Fruit fly (Drosophila melanogaster) whole organism, embryonic: ENCODE results near the gene CG14017.

Experiments
- Ada2b ChIP-seq: fragments of 200-800 bp; sonication (Bioruptor generic); IDR thresholded peaks from 2 replicates; pipeline ENCODE4 v1.3.6; 2022; ENCODE audit warnings: missing biosample characterization, missing genetic modification characterization
- Atf3 ChIP-seq: fragments of 200-800 bp; sonication (Bioruptor generic); optimal IDR thresholded peaks from 3 replicates; lab custom pipeline; 2016; ENCODE audit warnings: missing biosample characterization, missing genetic modification characterization
- CG10366 ChIP-seq: fragments of 200-800 bp; sonication (Bioruptor generic); IDR thresholded peaks from 2 replicates; pipeline ENCODE4 v1.3.6; 2022; ENCODE audit warnings: missing biosample characterization, missing genetic modification characterization
- CG10654 ChIP-seq: fragments of 200-800 bp; sonication (Bioruptor generic); optimal IDR thresholded peaks from 2 replicates; lab custom pipeline; 2016; ENCODE audit warnings: missing biosample characterization, missing genetic modification characterization
- CG13424 ChIP-seq: fragments of 200-800 bp; sonication (Bioruptor generic); optimal IDR thresholded peaks from 2 replicates; lab custom pipeline; 2019; ENCODE audit warnings: missing biosample characterization, mild to moderate bottlenecking, missing genetic modification characterization, moderate library complexity
- CG14710 ChIP-seq: fragments of 200-800 bp; sonication (Bioruptor generic); optimal IDR thresholded peaks from 3 replicates; lab custom pipeline; 2019; ENCODE audit warnings: missing biosample characterization, mild to moderate bottlenecking, missing genetic modification characterization, moderate library complexity
- CG15073 ChIP-seq: fragments of 200-800 bp; sonication (Bioruptor generic); optimal IDR thresholded peaks from 2 replicates; lab custom pipeline; 2016; ENCODE audit warnings: missing biosample characterization, missing genetic modification characterization
- CG15514 ChIP-seq: fragments of 200-800 bp; sonication (Bioruptor generic); optimal IDR thresholded peaks from 3 replicates; lab custom pipeline; 2017; ENCODE audit warnings: missing biosample characterization, missing genetic modification characterization, mild to moderate bottlenecking, moderate library complexity, missing genetic modification reagents
- CG1602 ChIP-seq: fragments of 200-800 bp; sonication (Bioruptor generic); optimal IDR thresholded peaks from 3 replicates; lab custom pipeline; 2016; ENCODE audit warnings: missing biosample characterization, missing genetic modification characterization
- CG17328 ChIP-seq: fragments of 200-800 bp; sonication (Bioruptor generic); IDR thresholded peaks from 2 replicates; pipeline ENCODE4 v1.3.6; 2022; ENCODE audit warnings: missing biosample characterization, missing genetic modification characterization
- CG18619 ChIP-seq: fragments of 200-800 bp; sonication (Bioruptor generic); optimal IDR thresholded peaks from 3 replicates; lab custom pipeline; 2017; ENCODE audit warnings: missing biosample characterization, mild to moderate bottlenecking, missing genetic modification characterization
- CG2875 ChIP-seq: fragments of 200-800 bp; sonication (Bioruptor generic); optimal IDR thresholded peaks from 2 replicates; lab custom pipeline; 2017; ENCODE audit warnings: missing biosample characterization, mild to moderate bottlenecking, missing genetic modification characterization, missing genetic modification reagents
- CG33557 ChIP-seq: fragments of 200-800 bp; sonication (Bioruptor generic); optimal IDR thresholded peaks from 2 replicates; lab custom pipeline; 2019; ENCODE audit warnings: missing biosample characterization, mild to moderate bottlenecking, missing genetic modification characterization, moderate library complexity
- CG4328 ChIP-seq: fragments of 200-800 bp; sonication (Bioruptor generic); optimal IDR thresholded peaks from 3 replicates; lab custom pipeline; 2017; ENCODE audit warnings: missing biosample characterization, missing genetic modification reagents, missing genetic modification characterization
- CG4730 ChIP-seq: fragments of 200-800 bp; sonication (Bioruptor generic); IDR thresholded peaks from 2 replicates; pipeline ENCODE4 v1.3.6; 2022; ENCODE audit warnings: missing biosample characterization, missing genetic modification characterization
- CG6175 ChIP-seq: fragments of 200-800 bp; sonication (Bioruptor generic); IDR thresholded peaks from 3 replicates; pipeline ENCODE4 v1.3.6; 2022; ENCODE audit warnings: missing biosample characterization, missing genetic modification characterization
- CG6689 ChIP-seq: fragments of 200-800 bp; sonication (Bioruptor generic); IDR thresholded peaks from 2 replicates; pipeline ENCODE4 v1.3.6; 2022; ENCODE audit warnings: missing biosample characterization, missing genetic modification characterization
- CG7745 ChIP-seq: fragments of 200-800 bp; sonication (Bioruptor generic); optimal IDR thresholded peaks from 2 replicates; lab custom pipeline; 2018; ENCODE audit warnings: missing biosample characterization, mild to moderate bottlenecking, missing genetic modification characterization, moderate library complexity
- Camta ChIP-seq: fragments of 200-800 bp; sonication (Bioruptor generic); optimal IDR thresholded peaks from 2 replicates; lab custom pipeline; 2016; ENCODE audit warnings: missing biosample characterization, missing genetic modification characterization
- Doc3 ChIP-seq: fragments of 200-800 bp; sonication (Bioruptor generic); IDR thresholded peaks from 3 replicates; pipeline ENCODE4 v1.3.6; 2022; ENCODE audit warnings: missing biosample characterization, missing genetic modification characterization; ENCODE audit not compliant: partially characterized antibody
- Dp ChIP-seq: fragments of 200-800 bp; sonication (Bioruptor generic); optimal IDR thresholded peaks from 2 replicates; lab custom pipeline; 2018; ENCODE audit warnings: missing biosample characterization, mild to moderate bottlenecking, missing genetic modification characterization, moderate library complexity
- Elba2 ChIP-seq: fragments of 200-800 bp; sonication (Bioruptor generic); optimal IDR thresholded peaks from 3 replicates; lab custom pipeline; 2016; ENCODE audit warnings: missing biosample characterization, missing genetic modification characterization
- Hr51 ChIP-seq, 2 experiments: fragments of 200-800 bp; sonication (Bioruptor generic); optimal IDR thresholded peaks; 2 replicates in 1 of 2; 3 replicates in 1 of 2; lab custom pipeline; 2016 to 2018; ENCODE audit warnings: missing biosample characterization in 2 of 2, missing genetic modification characterization in 2 of 2, mild to moderate bottlenecking in 1 of 2, moderate library complexity in 1 of 2
- Nf-YB ChIP-seq: fragments of 200-800 bp; sonication (Bioruptor generic); optimal IDR thresholded peaks from 3 replicates; lab custom pipeline; 2019; ENCODE audit warnings: missing biosample characterization, mild to moderate bottlenecking, missing genetic modification characterization, moderate library complexity
- Oli ChIP-seq: fragments of 200-800 bp; sonication (Bioruptor generic); optimal IDR thresholded peaks from 2 replicates; lab custom pipeline; 2018; ENCODE audit warnings: missing biosample characterization, mild to moderate bottlenecking, missing genetic modification characterization, moderate library complexity
- Optix ChIP-seq: fragments of 200-800 bp; sonication (Bioruptor generic); IDR thresholded peaks from 3 replicates; pipeline ENCODE4 v1.3.6; 2022; ENCODE audit warnings: missing biosample characterization, missing genetic modification characterization
- Tbp ChIP-seq: fragments of >200 bp; optimal IDR thresholded peaks from 2 replicates; lab custom pipeline; 2018; ENCODE audit warnings: missing biosample characterization, missing genetic modification characterization
- Xbp1 ChIP-seq: fragments of 200-800 bp; sonication (Bioruptor generic); optimal IDR thresholded peaks from 3 replicates; lab custom pipeline; 2016; ENCODE audit warnings: missing biosample characterization, mild to moderate bottlenecking, missing genetic modification characterization
- ci ChIP-seq: fragments of 200-800 bp; sonication (Bioruptor generic); IDR thresholded peaks from 3 replicates; pipeline ENCODE4 v1.3.6; 2022; ENCODE audit warnings: missing biosample characterization, missing genetic modification characterization
- dan ChIP-seq: fragments of 200-800 bp; sonication (Bioruptor generic); IDR thresholded peaks from 2 replicates; pipeline ENCODE4 v1.3.6; 2022; ENCODE audit warnings: missing biosample characterization, missing genetic modification characterization
- danr ChIP-seq: fragments of 200-800 bp; sonication (Bioruptor generic); IDR thresholded peaks from 2 replicates; pipeline ENCODE4 v1.3.6; 2022; ENCODE audit warnings: missing biosample characterization, missing genetic modification characterization
- dm ChIP-seq: fragments of 200-800 bp; sonication (Bioruptor generic); optimal IDR thresholded peaks from 3 replicates; lab custom pipeline; 2016; ENCODE audit warnings: missing biosample characterization, missing genetic modification characterization
- en ChIP-seq: fragments of 200-800 bp; sonication (Bioruptor generic); optimal IDR thresholded peaks from 2 replicates; lab custom pipeline; 2016; ENCODE audit warnings: missing biosample characterization, missing genetic modification characterization
- fd64A ChIP-seq: fragments of 200-800 bp; sonication (Bioruptor generic); optimal IDR thresholded peaks from 3 replicates; lab custom pipeline; 2018; ENCODE audit warnings: missing biosample characterization, mild to moderate bottlenecking, missing genetic modification characterization
- gcm2 ChIP-seq: fragments of 200-800 bp; sonication (Bioruptor generic); optimal IDR thresholded peaks from 2 replicates; lab custom pipeline; 2016; ENCODE audit warnings: missing biosample characterization, missing genetic modification characterization
- grn ChIP-seq: fragments of 200-800 bp; sonication (Bioruptor generic); optimal IDR thresholded peaks from 3 replicates; lab custom pipeline; 2017; ENCODE audit warnings: missing biosample characterization, missing genetic modification characterization
- kay ChIP-seq: fragments of 200-800 bp; sonication (Bioruptor generic); optimal IDR thresholded peaks from 2 replicates; lab custom pipeline; 2016; ENCODE audit warnings: missing biosample characterization, missing genetic modification characterization
- mld ChIP-seq: fragments of 200-800 bp; sonication (Bioruptor generic); IDR thresholded peaks from 3 replicates; pipeline ENCODE4 v1.3.6; 2022; ENCODE audit warnings: missing biosample characterization, missing genetic modification characterization; ENCODE audit not compliant: partially characterized antibody
- nau ChIP-seq: fragments of 200-800 bp; sonication (Bioruptor generic); optimal IDR thresholded peaks from 3 replicates; lab custom pipeline; 2017; ENCODE audit warnings: missing biosample characterization, mild to moderate bottlenecking, missing genetic modification characterization, missing genetic modification reagents
- oc ChIP-seq: fragments of 200-800 bp; sonication (Bioruptor generic); optimal IDR thresholded peaks from 2 replicates; lab custom pipeline; 2018; ENCODE audit warnings: missing biosample characterization, mild to moderate bottlenecking, missing genetic modification characterization, moderate library complexity
- pita ChIP-seq: fragments of 200-800 bp; sonication (Bioruptor generic); optimal IDR thresholded peaks from 2 replicates; lab custom pipeline; 2017; ENCODE audit warnings: missing biosample characterization, mild to moderate bottlenecking, missing genetic modification characterization
- rib ChIP-seq: fragments of 200-800 bp; sonication (Bioruptor generic); IDR thresholded peaks from 2 replicates; pipeline ENCODE4 v1.3.6; 2022; ENCODE audit warnings: missing biosample characterization, missing genetic modification characterization
- seq ChIP-seq: fragments of 200-800 bp; sonication (Bioruptor generic); IDR thresholded peaks from 2 replicates; pipeline ENCODE4 v1.3.6; 2022; ENCODE audit warnings: missing biosample characterization, missing genetic modification characterization
- sisA ChIP-seq: fragments of 200-800 bp; sonication (Bioruptor generic); IDR thresholded peaks from 2 replicates; pipeline ENCODE4 v1.3.6; 2022; ENCODE audit warnings: missing biosample characterization, missing genetic modification characterization
- slbo ChIP-seq: fragments of 200-800 bp; sonication (Bioruptor generic); IDR thresholded peaks from 2 replicates; pipeline ENCODE4 v1.3.6; 2022; ENCODE audit warnings: missing biosample characterization, missing genetic modification characterization
- slou ChIP-seq: fragments of 200-800 bp; sonication (Bioruptor generic); optimal IDR thresholded peaks from 3 replicates; lab custom pipeline; 2016; ENCODE audit warnings: missing biosample characterization, missing genetic modification characterization
- tio ChIP-seq: fragments of 200-800 bp; sonication (Bioruptor generic); optimal IDR thresholded peaks from 2 replicates; lab custom pipeline; 2017; ENCODE audit warnings: missing biosample characterization, missing genetic modification characterization, inconsistent platforms
- trem ChIP-seq: fragments of 200-800 bp; optimal IDR thresholded peaks from 3 replicates; lab custom pipeline; 2019; ENCODE audit warnings: missing biosample characterization, mild to moderate bottlenecking, missing genetic modification characterization, moderate library complexity
- ttk ChIP-seq: fragments of 200-800 bp; sonication (Bioruptor generic); IDR thresholded peaks from 2 replicates; pipeline ENCODE4 v2.1.2; 2022; ENCODE audit warnings: missing biosample characterization, missing genetic modification characterization
- zen2 ChIP-seq: fragments of 200-800 bp; sonication (Bioruptor generic); IDR thresholded peaks from 3 replicates; pipeline ENCODE4 v1.3.6; 2022; ENCODE audit warnings: missing biosample characterization, missing genetic modification characterization; ENCODE audit not compliant: partially characterized antibody
- zf30C ChIP-seq: fragments of 200-800 bp; sonication (Bioruptor generic); optimal IDR thresholded peaks from 3 replicates; lab custom pipeline; 2018; ENCODE audit warnings: missing biosample characterization, mild to moderate bottlenecking, missing genetic modification characterization

CG14017 gene

dm6 chr2L:5569503-5569902 lies 15.8 kb downstream of the CG14017 start (continued):
- TF ChIP-seq slbo (GFP tag; lab: Robert Waterston, UW) (peak; percentile 71), Atf3 (GFP tag; lab: Kevin White, UChicago) (no peak), CG15514 (GFP tag; lab: Kevin White, UChicago) (no peak), Xbp1 (peak; percentile 9), slou (no peak), grn (no peak), CG4328 (GFP tag; lab: Kevin White, UChicago) (no peak), Ada2b (GFP tag; lab: Robert Waterston, UW) (peak; percentile 41; the same call in 1 of the 2 replicates), ci (GFP tag; lab: Robert Waterston, UW) (0 out of 3 replicates have a peak, but pooled peaks have one; percentile 26), en (GFP tag; lab: Kevin White, UChicago) (no peak), CG10654 (GFP tag; lab: Kevin White, UChicago) (no peak), CG33557 (GFP tag; lab: Kevin White, UChicago) (no peak), CG6175 (GFP tag; lab: Robert Waterston, UW) (no peak), CG14710 (tag; lab: Kevin White, UChicago) (no peak), ttk (GFP tag; lab: Robert Waterston, UW) (no peak), Tbp (GFP tag; lab: Kevin White, UChicago) (no peak), CG7745 (tag; lab: Kevin White, UChicago) (no peak), CG15073 (GFP tag; lab: Kevin White, UChicago) (no peak), rib (GFP tag; lab: Robert Waterston, UW) (no peak), nau (GFP tag; lab: Kevin White, UChicago) (no peak), Elba2 (no peak), CG1602 (GFP tag; lab: Kevin White, UChicago) (peak; percentile 1), trem (tag; lab: Kevin White, UChicago) (no peak), sisA (GFP tag; lab: Robert Waterston, UW) (no peak), Dp (GFP tag; lab: Kevin White, UChicago) (no peak), Hr51 (GFP tag; optimal IDR thresholded peaks at IDR 0.05; lab: Kevin White, UChicago) (peak in 1 of 2 experiments; percentile 43), Nf-YB (GFP tag; lab: Kevin White, UChicago) (no peak), kay (no peak), fd64A (GFP tag; lab: Kevin White, UChicago) (no peak), dan (no peak), CG17328 (GFP tag; lab: Robert Waterston, UW) (peak; percentile 43; the same call in 1 of the 2 replicates), Camta (no peak), Oli (tag; lab: Kevin White, UChicago) (peak; percentile 27), Optix (GFP tag; lab: Robert Waterston, UW) (no peak), zf30C (GFP tag; lab: Kevin White, UChicago) (no peak), Doc3 (GFP tag; lab: Robert Waterston, UW) (no peak), CG4730 (no peak), CG10366 (GFP tag; lab: Robert Waterston, UW) (peak; percentile 36; the same call in 1 of the 2 replicates), danr (GFP tag; lab: Robert Waterston, UW) (0 out of 2 replicates have a peak, but pooled peaks have one; percentile 7), seq (no peak), CG6689 (peak; percentile 45), gcm2 (GFP tag; lab: Kevin White, UChicago) (no peak), zen2 (GFP tag; lab: Robert Waterston, UW) (no peak), tio (GFP tag; lab: Kevin White, UChicago) (no peak), CG2875 (GFP tag; lab: Kevin White, UChicago) (no peak), dm (GFP tag; lab: Kevin White, UChicago) (no peak), CG18619 (no peak), oc (no peak), mld (GFP tag; lab: Robert Waterston, UW) (no peak), pita (GFP tag; lab: Kevin White, UChicago) (no peak), CG13424 (peak; percentile 42)
